Worm (Caenorhabditis elegans) whole organism, late embryonic: ENCODE results near the gene C15F1.8.
A peak's percentile ranks its signal among the peaks of the same experiment; 100 is the strongest.

Source experiments
- K09A11.1 ChIP-seq: sonication (generic microtip); optimal IDR thresholded peaks from 2 replicates; lab custom pipeline; 2017; ENCODE audit warnings: antibody characterized with exemption, mild to moderate bottlenecking, missing genetic modification characterization, missing compliant biosample characterization; ENCODE audit not compliant: insufficient read depth
- T23F11.4 ChIP-seq: fragments of 200-800 bp; sonication (Bioruptor generic); optimal IDR thresholded peaks from 2 replicates; lab custom pipeline; 2018; ENCODE audit warnings: mild to moderate bottlenecking, missing genetic modification characterization, missing compliant biosample characterization
- Y22D7AL.16 ChIP-seq: sonication (generic microtip); optimal IDR thresholded peaks from 2 replicates; lab custom pipeline; 2016; ENCODE audit warnings: missing genetic modification characterization, missing compliant biosample characterization
- ahr-1 ChIP-seq: sonication (generic microtip); optimal IDR thresholded peaks from 2 replicates; lab custom pipeline; 2016; ENCODE audit warnings: missing genetic modification characterization, missing compliant biosample characterization
- ceh-14 ChIP-seq: sonication (generic microtip); optimal IDR thresholded peaks from 2 replicates; lab custom pipeline; 2016; ENCODE audit warnings: missing genotype, missing genetic modification characterization, missing compliant biosample characterization
- ceh-18 ChIP-seq: sonication (generic microtip); optimal IDR thresholded peaks from 2 replicates; lab custom pipeline; 2016; ENCODE audit warnings: missing genetic modification characterization, missing compliant biosample characterization
- ceh-22 ChIP-seq: sonication (generic microtip); optimal IDR thresholded peaks from 2 replicates; lab custom pipeline; 2017; ENCODE audit warnings: missing biosample characterization, missing genetic modification characterization
- ceh-30 ChIP-seq: fragments of 150-350 bp; optimal IDR thresholded peaks from 2 replicates; lab custom pipeline; 2014; ENCODE audit warnings: missing biosample characterization, missing genetic modification characterization
- ceh-34 ChIP-seq: sonication (generic microtip); optimal IDR thresholded peaks from 2 replicates; lab custom pipeline; 2016; ENCODE audit warnings: mild to moderate bottlenecking, missing genetic modification characterization, missing compliant biosample characterization
- che-1 ChIP-seq: sonication (generic microtip); optimal IDR thresholded peaks from 2 replicates; lab custom pipeline; 2016; ENCODE audit warnings: mild to moderate bottlenecking, missing genetic modification characterization, missing compliant biosample characterization
- dmd-4 ChIP-seq: sonication (generic microtip); optimal IDR thresholded peaks from 2 replicates; lab custom pipeline; 2016; ENCODE audit warnings: borderline replicate concordance, missing genetic modification characterization, missing compliant biosample characterization
- elt-2 ChIP-seq: sonication (generic microtip); optimal IDR thresholded peaks from 2 replicates; lab custom pipeline; 2016; ENCODE audit warnings: missing genetic modification reagents, missing genetic modification characterization, missing compliant biosample characterization
- eyg-1 ChIP-seq: sonication (generic microtip); optimal IDR thresholded peaks from 2 replicates; lab custom pipeline; 2016; ENCODE audit warnings: missing genotype, missing genetic modification characterization, missing compliant biosample characterization
- fax-1 ChIP-seq: sonication (generic microtip); optimal IDR thresholded peaks from 2 replicates; lab custom pipeline; 2016; ENCODE audit warnings: missing genotype, missing genetic modification characterization, missing compliant biosample characterization
- fkh-10 ChIP-seq: fragments of 150-350 bp; optimal IDR thresholded peaks from 2 replicates; lab custom pipeline; 2014; ENCODE audit warnings: missing biosample characterization, missing genetic modification reagents, missing genetic modification characterization
- gmeb-2 ChIP-seq: sonication (generic microtip); optimal IDR thresholded peaks from 2 replicates; lab custom pipeline; 2016; ENCODE audit warnings: missing genetic modification characterization, inconsistent platforms, missing compliant biosample characterization
- hlh-13 ChIP-seq: fragments of 200-800 bp; sonication (Bioruptor generic); optimal IDR thresholded peaks from 2 replicates; lab custom pipeline; 2018; ENCODE audit warnings: mild to moderate bottlenecking, missing genetic modification characterization, missing compliant biosample characterization
- hlh-15 ChIP-seq: sonication (generic microtip); optimal IDR thresholded peaks from 2 replicates; lab custom pipeline; 2016; ENCODE audit warnings: missing genetic modification characterization, missing compliant biosample characterization
- hlh-8 ChIP-seq: sonication (generic microtip); optimal IDR thresholded peaks from 2 replicates; lab custom pipeline; 2016; ENCODE audit warnings: missing genotype, missing genetic modification characterization, missing compliant biosample characterization
- lim-6 ChIP-seq: sonication (generic microtip); optimal IDR thresholded peaks from 2 replicates; lab custom pipeline; 2016; ENCODE audit warnings: missing genetic modification characterization, missing compliant biosample characterization
- lin-11 ChIP-seq: fragments of 200-800 bp; sonication (Bioruptor generic); optimal IDR thresholded peaks from 2 replicates; lab custom pipeline; 2018; ENCODE audit warnings: mild to moderate bottlenecking, missing genetic modification characterization, missing compliant biosample characterization
- mec-3 ChIP-seq: sonication (generic microtip); optimal IDR thresholded peaks from 2 replicates; lab custom pipeline; 2016; ENCODE audit warnings: borderline replicate concordance, missing genetic modification characterization, missing compliant biosample characterization
- nfya-1 ChIP-seq: sonication (generic microtip); optimal IDR thresholded peaks from 2 replicates; lab custom pipeline; 2017; ENCODE audit warnings: missing genetic modification characterization, mild to moderate bottlenecking, missing compliant biosample characterization, antibody characterized with exemption, moderate library complexity
- nhr-11 ChIP-seq: fragments of 150-350 bp; optimal IDR thresholded peaks from 2 replicates; lab custom pipeline; 2014; ENCODE audit warnings: missing biosample characterization, missing genetic modification characterization
- nhr-232 ChIP-seq: sonication (generic microtip); optimal IDR thresholded peaks from 2 replicates; lab custom pipeline; 2016; ENCODE audit warnings: missing genetic modification characterization, missing compliant biosample characterization
- odd-2 ChIP-seq: sonication (generic microtip); optimal IDR thresholded peaks from 2 replicates; lab custom pipeline; 2017; ENCODE audit warnings: antibody characterized with exemption, mild to moderate bottlenecking, missing genetic modification characterization, missing compliant biosample characterization
- pag-3 ChIP-seq: sonication (generic microtip); optimal IDR thresholded peaks from 2 replicates; lab custom pipeline; 2016; ENCODE audit warnings: missing compliant biosample characterization, missing genetic modification characterization, borderline replicate concordance
- rnt-1 ChIP-seq: sonication (generic microtip); optimal IDR thresholded peaks from 2 replicates; lab custom pipeline; 2016; ENCODE audit warnings: missing genetic modification characterization, missing compliant biosample characterization
- sox-4 ChIP-seq: sonication (generic microtip); optimal IDR thresholded peaks from 2 replicates; lab custom pipeline; 2017; ENCODE audit warnings: mild to moderate bottlenecking, missing genetic modification characterization, inconsistent platforms, missing compliant biosample characterization
- tbx-7 ChIP-seq: sonication (generic microtip); optimal IDR thresholded peaks from 2 replicates; lab custom pipeline; 2016; ENCODE audit warnings: missing genotype, missing genetic modification characterization, missing compliant biosample characterization
- unc-3 ChIP-seq, 2 experiments: fragments of 200-800 bp in 1 of 2; sonication (Bioruptor generic) in 1 of 2; sonication (generic microtip) in 1 of 2; conservative IDR thresholded peaks in 1 of 2; optimal IDR thresholded peaks in 1 of 2; 2 replicates each; pipeline versions ENCODE4 v1.3.6 to Lab custom; 2016 to 2022; ENCODE audit warnings: missing compliant biosample characterization in 2 of 2, missing genetic modification characterization in 2 of 2, missing genetic modification reagents in 1 of 2
- unc-42 ChIP-seq: sonication (generic microtip); optimal IDR thresholded peaks from 2 replicates; lab custom pipeline; 2016; ENCODE audit warnings: missing genotype, missing genetic modification characterization, missing compliant biosample characterization
- ztf-16 ChIP-seq: sonication (generic microtip); optimal IDR thresholded peaks from 2 replicates; lab custom pipeline; 2017; ENCODE audit warnings: missing genetic modification characterization, missing compliant biosample characterization

Gene C15F1.8

ce11 chrII:6968191-6968675 is 9.4 kb downstream of the C15F1.8 start (continued):
- TF ChIP-seq nhr-232 (tag; lab: Kevin White, UChicago) (no peak), sox-4 (tag; lab: Kevin White, UChicago) (no peak), dmd-4 (tag; lab: Kevin White, UChicago) (no peak), unc-42 (tag; lab: Kevin White, UChicago) (no peak), K09A11.1 (tag; lab: Kevin White, UChicago) (no peak), fkh-10 (no peak), tbx-7 (tag; lab: Kevin White, UChicago) (peak; percentile 21), ceh-34 (peak; percentile 61), ahr-1 (no peak), nhr-11 (tag; lab: Kevin White, UChicago) (no peak), gmeb-2 (tag; lab: Kevin White, UChicago) (no peak), rnt-1 (tag; lab: Kevin White, UChicago) (peak; percentile 32), ztf-16 (no peak), fax-1 (tag; lab: Kevin White, UChicago) (no peak), ceh-18 (peak; percentile 7), che-1 (tag; lab: Kevin White, UChicago) (peak; percentile 35)

- TF ChIP-seq nfya-1 (peak; percentile 2), unc-3 (GFP tag; conservative IDR thresholded peaks at IDR 0.05; lab: Robert Waterston, UW) (no peak), unc-3 (tag; optimal IDR thresholded peaks at IDR 0.05; lab: Kevin White, UChicago) (no peak)
These were observed 10.0 kb downstream of the C15F1.8 start, which contains the start of gene eif-2Bgamma for ce11 chrII:6967618-6968017. Gene eif-2Bgamma, minus strand, starts transcription at chrII:6967648.

DNA sequence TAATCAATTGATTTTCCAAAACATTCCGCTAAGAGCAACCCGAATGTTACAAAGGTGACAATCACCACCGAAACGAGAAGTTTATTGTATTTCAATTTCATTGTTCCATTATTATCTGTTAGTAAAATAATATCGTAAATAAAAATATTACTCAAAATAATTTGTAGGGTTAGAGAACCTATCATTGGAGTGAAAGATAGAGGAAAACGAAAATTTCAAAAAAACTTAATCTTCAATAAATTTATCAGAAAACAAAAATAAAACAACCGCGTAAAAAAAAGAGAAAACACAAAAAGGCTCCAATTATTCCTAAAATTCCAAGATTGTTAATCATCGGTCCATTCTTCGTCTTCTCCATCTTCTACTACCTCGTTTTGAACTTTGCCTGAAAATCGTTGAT is 12.1 kb downstream of the C15F1.8 start, which contains the start of gene tra-2:
Gene tra-2, minus strand, starts transcription at position 101 of the 400 bp plus-strand sequence.
- no peak for TF ChIP-seq hlh-13 (GFP tag; lab: Kevin White, UChicago)
- no peak for TF ChIP-seq T23F11.4 (GFP tag; lab: Kevin White, UChicago)
- no peak for TF ChIP-seq hlh-15
- no peak for TF ChIP-seq odd-2 (tag; lab: Kevin White, UChicago)
- TF ChIP-seq ceh-14 (tag; lab: Kevin White, UChicago) = no peak
- no peak for TF ChIP-seq ceh-22 (tag; lab: Kevin White, UChicago)
- TF ChIP-seq eyg-1 (tag; lab: Kevin White, UChicago) = no peak
- no peak for TF ChIP-seq pag-3 (tag; lab: Kevin White, UChicago)
- TF ChIP-seq mec-3 = no peak
- TF ChIP-seq fax-1 (tag; lab: Kevin White, UChicago) = no peak

ce11 chrII:6958136-6958535 is 19.5 kb downstream of the C15F1.8 start:
- no peak for TF ChIP-seq ceh-22 (tag; lab: Kevin White, UChicago)
- TF ChIP-seq hlh-13 (GFP tag; lab: Kevin White, UChicago) = no peak
- no peak for TF ChIP-seq K09A11.1 (tag; lab: Kevin White, UChicago)
- TF ChIP-seq lin-11 (tag; lab: Kevin White, UChicago) = no peak
- no peak for TF ChIP-seq hlh-8
- TF ChIP-seq ceh-18 = no peak
- TF ChIP-seq nhr-11 (tag; lab: Kevin White, UChicago) = no peak
- TF ChIP-seq lim-6 (tag; lab: Kevin White, UChicago) = no peak
- TF ChIP-seq ceh-30 (tag; lab: Kevin White, UChicago) = no peak
- no peak for TF ChIP-seq Y22D7AL.16

DNA sequence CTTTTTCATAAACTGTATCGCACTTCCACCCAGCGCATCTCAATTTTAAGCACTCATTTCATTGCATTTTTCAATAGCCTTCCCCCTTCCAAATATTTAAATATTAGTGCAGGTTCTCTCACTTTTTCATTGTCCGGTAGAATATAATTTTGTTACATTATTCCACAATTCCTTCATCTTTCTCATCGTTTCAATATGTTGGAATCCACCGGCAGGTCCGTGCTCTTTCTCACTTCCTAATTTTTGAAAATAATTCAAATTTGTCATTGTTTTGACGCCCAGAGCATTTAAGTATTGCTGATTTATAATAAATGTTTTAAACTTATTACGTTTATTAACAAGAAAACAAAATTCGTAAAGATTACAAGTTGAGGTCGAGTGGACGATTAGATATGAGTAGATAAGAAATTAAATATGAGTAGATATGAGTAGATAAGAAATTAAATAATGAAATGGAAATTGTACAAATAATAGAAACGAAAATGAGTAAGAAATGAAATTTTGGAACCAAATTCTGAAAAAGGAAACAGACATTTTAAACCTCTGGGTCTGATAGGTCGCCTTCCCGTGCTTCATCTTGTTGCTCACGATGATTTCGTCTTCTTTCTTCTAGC is 22.4 kb downstream of the C15F1.8 start:
- TF ChIP-seq lim-6 (tag; lab: Kevin White, UChicago) = no peak
- peak; percentile 55 for TF ChIP-seq elt-2 (tag; lab: Kevin White, UChicago)
